Worm (Caenorhabditis elegans): ENCODE data around the gene F20B6.10.

Gene F20B6.10

ce11 chrX:4209131-4209530 lies 7.9 kb downstream of the F20B6.10 start (continued):
- peak; percentile 71 for TF ChIP-seq ceh-19 (GFP tag; optimal IDR thresholded peaks at IDR 0.05)
- peak; percentile 75 for TF ChIP-seq ceh-45 (GFP tag; IDR thresholded peaks at IDR 0.05)
- TF ChIP-seq ceh-9 (tag; optimal IDR thresholded peaks at IDR 0.05), result no peak
- peak; percentile 52 for TF ChIP-seq ets-4 (tag; optimal IDR thresholded peaks at IDR 0.05)
- peak; percentile 98 for TF ChIP-seq ceh-31 (tag; optimal IDR thresholded peaks at IDR 0.05)
- TF ChIP-seq unc-42 (tag; optimal IDR thresholded peaks at IDR 0.05), result peak; percentile 95
- peak; percentile 73 for TF ChIP-seq eyg-1 (tag; optimal IDR thresholded peaks at IDR 0.05)
- TF ChIP-seq hlh-13 (GFP tag; optimal IDR thresholded peaks at IDR 0.05), result peak; percentile 65
- peak; percentile 83 for TF ChIP-seq syd-9 (tag; optimal IDR thresholded peaks at IDR 0.05)
- TF ChIP-seq pqm-1 (tag; optimal IDR thresholded peaks at IDR 0.05), result peak; percentile 37
- peak; percentile 95 for TF ChIP-seq tbx-2 (tag; optimal IDR thresholded peaks at IDR 0.05)
- TF ChIP-seq nfya-1 (tag; optimal IDR thresholded peaks at IDR 0.05), result peak; percentile 98
- peak; percentile 67 for TF ChIP-seq T23F11.4 (GFP tag; optimal IDR thresholded peaks at IDR 0.05)
- TF ChIP-seq hlh-8 (tag; optimal IDR thresholded peaks at IDR 0.05), result peak; percentile 79
- TF ChIP-seq nhr-232 (tag; optimal IDR thresholded peaks at IDR 0.05), result no peak
- TF ChIP-seq ceh-48 (tag; optimal IDR thresholded peaks at IDR 0.05), result peak; percentile 94
- peak; percentile 66 for TF ChIP-seq pha-2 (tag; optimal IDR thresholded peaks at IDR 0.05)
- TF ChIP-seq unc-3 (GFP tag; conservative IDR thresholded peaks at IDR 0.05), result peak; percentile 68
- peak; percentile 81 for TF ChIP-seq unc-3 (tag; optimal IDR thresholded peaks at IDR 0.05)
- peak; percentile 100 for TF ChIP-seq sdc-2 (tag; optimal IDR thresholded peaks at IDR 0.05)
- TF ChIP-seq pha-4 (tag; optimal IDR thresholded peaks at IDR 0.05), result no peak
- peak; percentile 95 for TF ChIP-seq dve-1 (tag; optimal IDR thresholded peaks at IDR 0.05)
- TF ChIP-seq K02D7.2 (tag; optimal IDR thresholded peaks at IDR 0.05), result no peak
- peak; percentile 66 for TF ChIP-seq tbx-7 (tag; optimal IDR thresholded peaks at IDR 0.05)
- TF ChIP-seq ceh-18 (tag; optimal IDR thresholded peaks at IDR 0.05), result peak; percentile 99
- TF ChIP-seq ceh-6 (GFP tag; optimal IDR thresholded peaks at IDR 0.05), result peak; percentile 70
- TF ChIP-seq pat-9 (tag; optimal IDR thresholded peaks at IDR 0.05), result peak; percentile 72
- peak; percentile 70 for TF ChIP-seq ttx-3 (tag; optimal IDR thresholded peaks at IDR 0.05)
- TF ChIP-seq lin-11 (tag; optimal IDR thresholded peaks at IDR 0.05), result peak; percentile 55
- TF ChIP-seq pros-1 (tag; optimal IDR thresholded peaks at IDR 0.05), result peak; percentile 94
- no peak for TF ChIP-seq Y22D7AL.16 (tag; optimal IDR thresholded peaks at IDR 0.05)
- peak; percentile 85 for TF ChIP-seq K09A11.1 (tag; optimal IDR thresholded peaks at IDR 0.05; ENCODE audit: insufficient read depth)
- TF ChIP-seq che-1 (tag; optimal IDR thresholded peaks at IDR 0.05), result peak; percentile 55
- TF ChIP-seq dmd-4 (tag; optimal IDR thresholded peaks at IDR 0.05; ENCODE audit: borderline replicate concordance), result peak; percentile 76
- peak; percentile 36 for TF ChIP-seq odd-2 (tag; optimal IDR thresholded peaks at IDR 0.05)
- TF ChIP-seq mec-3 (tag; optimal IDR thresholded peaks at IDR 0.05; ENCODE audit: borderline replicate concordance), result no peak
- TF ChIP-seq ceh-34 (tag; optimal IDR thresholded peaks at IDR 0.05), result peak; percentile 97
- TF ChIP-seq hlh-6 (tag; optimal IDR thresholded peaks at IDR 0.05), result peak; percentile 35
- peak; percentile 6 for TF ChIP-seq fax-1 (tag; optimal IDR thresholded peaks at IDR 0.05)
- TF ChIP-seq F13H6.1 (tag; optimal IDR thresholded peaks at IDR 0.05), result peak; percentile 77
- peak; percentile 90 for TF ChIP-seq unc-86 (tag; optimal IDR thresholded peaks at IDR 0.05)
- no peak for TF ChIP-seq elt-4 (tag; optimal IDR thresholded peaks at IDR 0.05)
- TF ChIP-seq ama-1 (optimal IDR thresholded peaks at IDR 0.05), result no peak
- no peak for TF ChIP-seq ceh-24 (tag; optimal IDR thresholded peaks at IDR 0.05)
- no peak for TF ChIP-seq zip-5 (tag; optimal IDR thresholded peaks at IDR 0.05)
- peak; percentile 78 for TF ChIP-seq C08G9.2 (tag; optimal IDR thresholded peaks at IDR 0.05)
- no peak for TF ChIP-seq pag-3 (tag; optimal IDR thresholded peaks at IDR 0.05; ENCODE audit: borderline replicate concordance)
- peak; percentile 68 for TF ChIP-seq fkh-10 (GFP tag; optimal IDR thresholded peaks at IDR 0.05)
- TF ChIP-seq elt-2 (tag; optimal IDR thresholded peaks at IDR 0.05), result peak; percentile 76
